Fruit fly (Drosophila melanogaster) whole organism, wandering third instar larva: ENCODE data around the gene LysD.

ENCODE experiments used
- CG32264 ChIP-seq: fragments of 200-800 bp; sonication (Bioruptor generic); optimal IDR thresholded peaks from 2 replicates; lab custom pipeline; 2016; ENCODE audit warnings: missing biosample characterization, missing genetic modification characterization
- Dfd ChIP-seq: fragments of >200 bp; optimal IDR thresholded peaks from 2 replicates; lab custom pipeline; 2017; ENCODE audit warnings: missing biosample characterization, missing genetic modification characterization
- Dif ChIP-seq: fragments of 200-275, 200-300 bp; sonication (Bioruptor generic); optimal IDR thresholded peaks from 2 replicates; lab custom pipeline; 2018; ENCODE audit warnings: missing biosample characterization, missing genetic modification characterization; ENCODE audit not compliant: partially characterized antibody
- GATAd ChIP-seq: sonication (Bioruptor generic); optimal IDR thresholded peaks from 2 replicates; lab custom pipeline; 2016; ENCODE audit warnings: missing biosample characterization, missing genetic modification characterization
- HLH106 ChIP-seq: fragments of 200-800 bp; optimal IDR thresholded peaks from 3 replicates; lab custom pipeline; 2019; ENCODE audit warnings: missing biosample characterization, mild to moderate bottlenecking, missing genetic modification characterization, moderate library complexity
- Hr78 ChIP-seq: fragments of >200 bp; optimal IDR thresholded peaks from 2 replicates; lab custom pipeline; 2017; ENCODE audit warnings: missing biosample characterization, missing genetic modification characterization
- Hr83 ChIP-seq: fragments of 200-300 bp; sonication (Bioruptor generic); optimal IDR thresholded peaks from 2 replicates; lab custom pipeline; 2016; ENCODE audit warnings: missing biosample characterization, mild to moderate bottlenecking, missing genetic modification characterization, moderate library complexity; ENCODE audit not compliant: poor library complexity, severe bottlenecking
- Jra ChIP-seq: sonication (Bioruptor generic); optimal IDR thresholded peaks from 2 replicates; lab custom pipeline; 2016; ENCODE audit warnings: missing biosample characterization, missing genetic modification characterization
- Myc ChIP-seq: fragments of >200 bp; optimal IDR thresholded peaks from 2 replicates; lab custom pipeline; 2017
- N ChIP-seq: fragments of >200 bp; optimal IDR thresholded peaks from 2 replicates; lab custom pipeline; 2018; ENCODE audit warnings: missing biosample characterization, missing external identifiers, missing genetic modification characterization
- OdsH ChIP-seq: fragments of 200-800 bp; sonication (Bioruptor generic); optimal IDR thresholded peaks from 2 replicates; lab custom pipeline; 2016; ENCODE audit warnings: missing biosample characterization, mild to moderate bottlenecking, missing genetic modification characterization
- Rel ChIP-seq, 2 experiments: fragments of 200-800 bp; sonication (Bioruptor generic) in 1 of 2; optimal IDR thresholded peaks; 2 replicates in 1 of 2; 3 replicates in 1 of 2; lab custom pipeline; 2016 to 2019; ENCODE audit warnings: mild to moderate bottlenecking in 2 of 2, missing biosample characterization in 2 of 2, missing genetic modification characterization in 2 of 2, moderate library complexity in 1 of 2
- Sp1 ChIP-seq: fragments of 200-800 bp; sonication (Bioruptor generic); optimal IDR thresholded peaks from 3 replicates; lab custom pipeline; 2019; ENCODE audit warnings: missing biosample characterization, mild to moderate bottlenecking, missing genetic modification characterization, moderate library complexity
- Vsx2 ChIP-seq: fragments of 200-300, 225-300 bp; sonication (Bioruptor generic); optimal IDR thresholded peaks from 2 replicates; lab custom pipeline; 2018; ENCODE audit warnings: missing biosample characterization, missing genetic modification characterization; ENCODE audit not compliant: partially characterized antibody
- br ChIP-seq: fragments of 200-800 bp; sonication (Bioruptor generic); optimal IDR thresholded peaks from 2 replicates; lab custom pipeline; 2016; ENCODE audit warnings: missing biosample characterization, missing genetic modification characterization
- dl ChIP-seq, 2 experiments: fragments of 175-275, 200-275 bp in 1 of 2; fragments of 200-275 bp in 1 of 2; sonication (Bioruptor generic); optimal IDR thresholded peaks; lab custom pipeline; 2018; ENCODE audit warnings: mild to moderate bottlenecking in 2 of 2, missing biosample characterization in 2 of 2, missing genetic modification characterization in 2 of 2, moderate library complexity in 2 of 2; ENCODE audit not compliant: partially characterized antibody in 2 of 2, insufficient read depth in 1 of 2
- dmrt93B ChIP-seq: fragments of 200-800 bp; sonication (Bioruptor generic); optimal IDR thresholded peaks from 2 replicates; lab custom pipeline; 2018; ENCODE audit warnings: missing biosample characterization, mild to moderate bottlenecking, missing genetic modification characterization
- ey ChIP-seq: fragments of 200-800 bp; sonication (Bioruptor generic); optimal IDR thresholded peaks from 2 replicates; lab custom pipeline; 2016; ENCODE audit warnings: missing biosample characterization, missing genetic modification characterization
- foxo ChIP-seq, 2 experiments: fragments of 200-800 bp; sonication (Bioruptor generic); optimal IDR thresholded peaks; 2 replicates in 1 of 2; 3 replicates in 1 of 2; lab custom pipeline; 2016 to 2017; ENCODE audit warnings: missing biosample characterization in 2 of 2, missing genetic modification characterization in 2 of 2
- fru ChIP-seq: fragments of 200-800 bp; sonication (Bioruptor generic); optimal IDR thresholded peaks from 3 replicates; lab custom pipeline; 2016; ENCODE audit warnings: missing biosample characterization, mild to moderate bottlenecking, missing genetic modification characterization
- h ChIP-seq: fragments of 200-800 bp; sonication (Bioruptor generic); optimal IDR thresholded peaks from 3 replicates; lab custom pipeline; 2016; ENCODE audit warnings: missing biosample characterization, mild to moderate bottlenecking, missing genetic modification characterization
- jim ChIP-seq: fragments of 175-275, 200-325 bp; sonication (Bioruptor generic); optimal IDR thresholded peaks from 2 replicates; lab custom pipeline; 2016; ENCODE audit warnings: missing biosample characterization, mild to moderate bottlenecking, missing genetic modification characterization
- psq ChIP-seq: fragments of 200-800 bp; sonication (Bioruptor generic); optimal IDR thresholded peaks from 3 replicates; lab custom pipeline; 2017; ENCODE audit warnings: missing biosample characterization, mild to moderate bottlenecking, missing genetic modification characterization, moderate library complexity
- rgr ChIP-seq: fragments of 200-800 bp; sonication (Bioruptor generic); optimal IDR thresholded peaks from 3 replicates; lab custom pipeline; 2016; ENCODE audit warnings: missing biosample characterization, mild to moderate bottlenecking, missing genetic modification characterization
- sage ChIP-seq: fragments of 200-800 bp; sonication (Bioruptor generic); optimal IDR thresholded peaks from 2 replicates; lab custom pipeline; 2016; ENCODE audit warnings: missing biosample characterization, mild to moderate bottlenecking, missing genetic modification characterization
- sv ChIP-seq: fragments of 200-800 bp; sonication (Bioruptor generic); optimal IDR thresholded peaks from 3 replicates; lab custom pipeline; 2016; ENCODE audit warnings: missing biosample characterization, missing genetic modification characterization
- tai ChIP-seq: sonication (Bioruptor generic); optimal IDR thresholded peaks from 2 replicates; lab custom pipeline; 2016; ENCODE audit warnings: missing biosample characterization, missing genetic modification characterization
- usp ChIP-seq: fragments of >200 bp; optimal IDR thresholded peaks from 2 replicates; lab custom pipeline; 2017; ENCODE audit warnings: missing biosample characterization, missing genetic modification characterization
- woc ChIP-seq: sonication (Bioruptor generic); optimal IDR thresholded peaks from 2 replicates; lab custom pipeline; 2016; ENCODE audit warnings: missing biosample characterization, mild to moderate bottlenecking, missing genetic modification characterization

The LysD gene

DNA sequence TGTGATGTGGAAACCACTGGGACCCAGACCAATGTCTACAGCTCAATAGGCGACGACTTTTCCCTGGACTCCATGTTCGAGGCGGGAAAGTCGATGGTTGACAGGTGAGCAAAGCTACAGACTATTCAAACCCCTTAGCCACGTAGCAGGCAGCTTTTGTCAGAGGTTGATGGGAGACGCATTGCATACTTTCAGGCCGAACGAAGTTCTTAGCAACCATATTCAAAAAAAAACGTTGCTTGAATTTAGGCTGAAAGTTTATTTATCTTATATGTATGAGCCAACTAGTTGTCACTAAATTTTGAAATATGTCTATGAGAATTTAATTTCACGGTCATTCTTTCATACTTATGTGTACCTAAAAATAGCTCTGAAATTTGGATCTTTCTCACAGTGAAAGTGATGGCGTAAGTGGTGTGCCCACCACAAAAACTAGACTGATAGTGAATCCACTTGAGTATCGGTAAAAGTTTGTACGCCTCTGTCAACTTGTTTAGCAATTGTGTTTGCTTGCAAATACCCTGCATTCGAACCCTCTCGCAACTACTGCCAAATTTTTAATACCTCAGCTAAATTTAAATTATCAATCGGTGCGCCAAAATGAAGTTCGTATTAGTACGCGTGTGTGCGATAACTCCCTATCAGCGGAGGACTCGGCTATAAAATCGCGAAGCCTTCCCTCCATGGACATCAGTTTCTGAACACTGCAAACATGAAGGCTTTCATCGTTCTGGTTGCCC is 4.1 kb downstream of the LysD start, which contains the start of gene LysB:
Gene LysB, plus strand, starts transcription at position 690 of the 740 bp plus-strand sequence.
- TF ChIP-seq Rel (GFP tag; optimal IDR thresholded peaks at IDR 0.05; lab: Kevin White, UChicago) (no peak), Rel (tag; optimal IDR thresholded peaks at IDR 0.05; lab: Kevin White, UChicago) (peak; percentile 18), Myc (lab: Kevin White, UChicago) (peak; percentile 85), Jra (GFP tag; lab: Kevin White, UChicago) (no peak), Vsx2 (peak; percentile 86), dl (GFP tag; optimal IDR thresholded peaks at IDR 0.05; lab: Kevin White, UChicago; ENCODE audit: insufficient read depth in 1 of 2, partially characterized antibody in 2 of 2) (peak; percentile 64 to 80), ey (GFP tag; lab: Kevin White, UChicago) (no peak), Hr78 (GFP tag; lab: Kevin White, UChicago) (no peak), Dif (GFP tag; lab: Kevin White, UChicago) (peak; percentile 96), jim (no peak), br (no peak), OdsH (GFP tag; lab: Kevin White, UChicago) (no peak), N (GFP tag; lab: Kevin White, UChicago) (peak; percentile 11), dmrt93B (GFP tag; lab: Kevin White, UChicago) (no peak), GATAd (no peak), woc (no peak), CG32264 (GFP tag; lab: Kevin White, UChicago) (no peak)

DNA sequence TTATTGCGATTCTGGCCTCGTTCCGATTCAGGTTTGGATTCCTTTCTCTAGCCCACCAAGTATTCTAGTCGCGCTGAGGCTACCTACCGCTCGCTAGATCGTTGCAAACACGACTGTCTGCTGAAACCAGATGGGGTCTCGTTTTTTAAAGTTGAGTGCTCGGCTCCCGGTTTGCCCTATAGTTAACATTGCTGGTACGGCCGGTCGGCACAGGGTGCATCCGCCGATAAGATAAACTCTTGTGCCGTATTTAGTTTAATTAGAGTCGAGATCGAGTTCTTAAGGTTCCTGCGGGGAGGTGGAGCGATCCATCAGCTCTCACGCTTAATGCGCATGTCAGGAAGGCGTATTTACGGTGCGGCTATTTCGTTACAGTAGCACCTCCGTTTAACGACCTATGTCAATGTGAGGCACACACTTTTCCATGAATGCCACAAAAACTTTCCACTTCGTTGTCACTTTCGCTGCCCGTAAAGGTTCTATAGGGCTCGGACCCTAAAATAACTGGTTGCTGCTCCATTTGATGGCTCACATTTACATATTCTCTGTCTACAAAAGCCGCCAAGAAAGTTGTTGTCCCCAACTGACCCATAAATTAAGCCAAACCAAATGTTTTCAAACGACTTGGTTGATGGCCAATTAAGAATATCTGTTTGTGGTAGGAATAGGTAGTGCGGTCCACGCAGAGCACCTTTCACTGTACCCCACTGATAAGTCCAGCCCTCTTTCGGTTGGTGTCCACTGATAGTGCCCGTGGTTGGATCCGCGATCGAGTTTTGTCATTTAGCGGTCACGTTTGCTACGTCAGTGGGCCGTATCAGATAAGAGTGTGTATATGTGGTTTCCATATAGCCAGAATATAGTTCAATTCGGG is 6.1 kb downstream of the LysD start, which contains the start of gene CG9119:
Gene CG9119, minus strand, starts transcription at position 122 of the 874 bp plus-strand sequence.
- TF ChIP-seq Dif (GFP tag; lab: Kevin White, UChicago) (no peak), h (GFP tag; lab: Kevin White, UChicago) (peak; percentile 59), sv (GFP tag; lab: Kevin White, UChicago) (peak; percentile 40), woc (no peak), HLH106 (tag; lab: Kevin White, UChicago) (peak; percentile 24), foxo (GFP tag; optimal IDR thresholded peaks at IDR 0.05; lab: Kevin White, UChicago) (peak in 1 of 2 experiments; percentile 61), psq (GFP tag; lab: Kevin White, UChicago) (peak; percentile 6), rgr (GFP tag; lab: Kevin White, UChicago) (peak; percentile 27), Rel (GFP tag; optimal IDR thresholded peaks at IDR 0.05; lab: Kevin White, UChicago) (no peak), Rel (tag; optimal IDR thresholded peaks at IDR 0.05; lab: Kevin White, UChicago) (no peak), fru (GFP tag; lab: Kevin White, UChicago) (peak; percentile 72), OdsH (GFP tag; lab: Kevin White, UChicago) (peak; percentile 46), dmrt93B (GFP tag; lab: Kevin White, UChicago) (peak; percentile 34), Dfd (GFP tag; lab: Kevin White, UChicago) (no peak), br (peak; percentile 52), Hr83 (GFP tag; lab: Kevin White, UChicago) (no peak), Jra (GFP tag; lab: Kevin White, UChicago) (no peak), sage (no peak), ey (GFP tag; lab: Kevin White, UChicago) (peak; percentile 59), Sp1 (GFP tag; lab: Kevin White, UChicago) (peak; percentile 28), N (GFP tag; lab: Kevin White, UChicago) (no peak)

DNA sequence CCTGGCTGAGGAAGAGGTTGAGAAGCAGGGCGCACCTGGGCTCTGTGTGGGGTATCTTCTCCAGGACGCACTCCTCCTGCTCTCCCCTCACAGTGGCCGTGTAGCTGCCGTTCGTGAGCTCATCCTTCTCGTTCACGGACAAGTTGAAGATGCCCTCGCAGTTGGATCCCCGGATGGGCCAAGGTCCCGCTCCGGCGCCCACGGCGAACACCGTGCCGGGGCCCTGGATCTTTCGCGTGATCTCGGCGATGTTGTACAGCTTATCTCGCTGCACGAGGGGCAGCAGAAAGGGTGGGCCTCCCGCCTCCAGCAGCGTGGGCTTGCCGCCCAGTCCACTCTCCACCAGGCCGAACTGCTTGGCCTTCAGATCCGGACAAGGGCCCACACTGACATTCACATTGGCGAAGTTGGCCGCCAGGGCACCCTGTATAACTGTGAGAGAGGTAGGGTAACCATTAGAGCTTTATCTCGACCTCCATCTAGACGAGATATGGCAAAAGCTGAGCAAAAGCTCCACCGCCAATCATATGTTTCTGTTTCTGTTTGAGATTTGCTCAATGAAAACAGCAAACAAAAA is 7.1 kb downstream of the LysD start:
- no peak for TF ChIP-seq Myc (lab: Kevin White, UChicago)
- no peak for TF ChIP-seq usp (GFP tag; lab: Kevin White, UChicago)
- no peak for TF ChIP-seq h (GFP tag; lab: Kevin White, UChicago)
- TF ChIP-seq Jra (GFP tag; lab: Kevin White, UChicago) = no peak
- no peak for TF ChIP-seq jim
- peak; percentile 97 for TF ChIP-seq Dfd (GFP tag; lab: Kevin White, UChicago)
- TF ChIP-seq tai (GFP tag; lab: Kevin White, UChicago) = no peak
